Worm (Caenorhabditis elegans): ENCODE data around the gene gcy-20.
A peak's percentile ranks its signal among the peaks of the same experiment; 100 is the strongest.

The gcy-20 gene

DNA sequence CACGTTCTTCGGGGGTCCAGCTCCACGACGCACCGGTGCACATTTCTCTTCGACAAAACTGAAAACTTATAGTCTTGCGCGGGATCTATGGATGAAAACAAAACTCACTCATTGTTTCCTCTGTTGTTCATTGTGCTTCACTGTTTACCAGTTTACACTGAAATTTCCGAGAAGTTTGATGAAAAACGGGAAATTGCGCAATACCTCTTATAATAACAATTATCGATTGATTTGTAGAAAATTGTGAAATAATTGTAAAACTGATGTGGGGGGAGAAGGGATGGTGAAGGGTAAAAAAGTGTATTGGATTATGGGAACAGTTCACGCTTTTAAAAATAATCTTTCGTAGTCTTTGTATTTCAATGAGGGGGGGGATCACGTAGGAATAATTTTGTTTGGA, 24.1 kb downstream of the gcy-20 start:
- TF ChIP-seq nhr-23 (tag; optimal IDR thresholded peaks at IDR 0.05) (no peak), elt-2 (tag; optimal IDR thresholded peaks at IDR 0.05) (no peak)

DNA sequence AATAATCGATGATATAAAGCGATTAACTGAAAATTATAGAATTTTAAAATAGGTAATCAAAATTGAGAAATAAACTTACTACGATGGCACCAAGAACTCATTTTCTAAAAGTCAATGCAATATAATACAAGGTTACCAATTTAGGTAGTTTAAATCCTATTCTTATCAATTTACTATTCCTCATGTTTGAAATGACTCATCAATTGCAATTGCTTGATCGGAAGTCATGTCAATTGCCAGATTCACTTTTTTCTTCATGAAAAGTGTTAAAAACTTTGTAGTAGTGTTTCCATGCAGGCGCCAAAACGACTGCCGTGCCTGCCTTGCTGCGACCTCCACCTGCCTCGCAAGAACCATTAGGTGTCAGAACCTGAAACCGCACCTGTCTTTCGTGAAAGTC, 27.0 kb downstream of the gcy-20 start, which contains the start of gene F11A5.13:
TSS of gene F11A5.13 (minus strand) at position 101 of the 400 bp plus-strand sequence.
- TF ChIP-seq R02D3.7 (tag; optimal IDR thresholded peaks at IDR 0.05), result no peak
- TF ChIP-seq pha-4 (tag; optimal IDR thresholded peaks at IDR 0.05), result no peak
- TF ChIP-seq nhr-77 (tag; optimal IDR thresholded peaks at IDR 0.05), result no peak
- no peak for TF ChIP-seq nhr-11 (tag; optimal IDR thresholded peaks at IDR 0.05)
- no peak for TF ChIP-seq nhr-25 (tag; optimal IDR thresholded peaks at IDR 0.05)

DNA sequence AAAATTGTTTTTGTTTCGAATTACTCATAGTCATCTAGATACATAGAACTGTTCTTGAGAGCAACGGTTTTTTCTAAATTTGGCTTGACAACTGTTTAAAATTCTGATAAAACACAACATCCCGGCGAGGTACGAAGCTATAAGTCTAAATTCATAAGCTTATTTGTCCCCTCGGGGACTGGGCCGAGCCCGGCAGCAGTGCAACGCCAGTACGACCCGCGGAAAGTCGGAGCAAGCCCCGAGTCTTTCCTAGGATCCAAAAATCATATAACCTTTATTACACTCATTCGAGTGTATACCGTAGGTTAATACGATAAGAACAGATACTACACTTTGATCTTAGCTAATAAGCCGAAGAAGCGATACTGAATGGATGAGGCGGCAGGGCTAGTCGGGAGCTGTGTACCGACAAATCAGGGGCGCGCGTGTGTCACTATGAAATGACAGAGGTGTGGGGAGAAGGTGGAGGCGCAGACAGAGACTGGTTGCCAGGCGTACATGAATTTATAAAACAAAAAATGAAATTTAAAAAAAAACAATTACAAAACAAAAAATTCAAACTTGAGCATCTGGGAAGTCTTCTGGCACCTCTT, 28.0 kb downstream of the gcy-20 start:
- no peak for TF ChIP-seq ceh-28 (tag; optimal IDR thresholded peaks at IDR 0.05)
- no peak for TF ChIP-seq elt-2 (tag; optimal IDR thresholded peaks at IDR 0.05)
- peak; percentile 22 for TF ChIP-seq snpc-4 (tag; optimal IDR thresholded peaks at IDR 0.05)
- TF ChIP-seq lsy-12 (tag; optimal IDR thresholded peaks at IDR 0.05), result no peak
- no peak for TF ChIP-seq nhr-237 (tag; optimal IDR thresholded peaks at IDR 0.05)

DNA sequence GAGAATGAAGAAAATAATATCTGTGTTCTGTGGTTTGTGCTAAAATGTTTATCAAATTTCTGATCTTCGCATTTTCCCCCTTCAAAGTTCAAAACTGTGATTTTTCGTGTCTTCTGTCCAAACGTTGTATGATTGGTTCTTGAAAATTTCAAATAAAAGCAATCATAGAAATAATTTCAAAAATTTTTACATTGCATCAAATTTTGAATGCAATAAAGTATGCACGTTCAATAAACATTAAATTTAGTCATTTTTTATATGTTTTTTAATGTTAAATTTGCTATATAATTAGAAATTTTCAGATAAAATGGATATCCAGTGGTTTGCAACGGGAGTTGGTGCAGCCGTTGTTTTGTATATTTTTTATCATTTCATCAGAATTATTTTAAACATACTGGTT, 29.6 kb downstream of the gcy-20 start, which contains the start of gene stdh-2:
TSS of gene stdh-2 (plus strand) at position 301 of the 400 bp plus-strand sequence.
- TF ChIP-seq nhr-67 (tag; optimal IDR thresholded peaks at IDR 0.05), result no peak

DNA sequence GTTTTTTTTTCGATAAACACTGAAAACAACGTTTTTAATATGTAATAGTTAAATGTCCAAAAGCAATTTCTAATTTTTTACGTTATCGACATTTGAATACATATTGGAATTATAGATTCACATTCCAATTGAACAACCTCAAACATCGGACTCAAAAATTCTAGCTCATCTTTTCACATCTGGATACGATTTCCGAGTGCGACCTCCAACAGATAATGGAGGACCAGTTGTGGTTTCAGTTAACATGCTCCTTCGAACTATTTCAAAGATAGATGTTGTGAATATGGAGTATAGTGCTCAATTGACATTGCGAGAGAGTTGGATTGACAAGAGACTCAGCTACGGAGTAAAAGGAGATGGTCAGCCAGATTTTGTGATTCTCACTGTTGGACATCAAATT, 33.6 kb downstream of the gcy-20 start:
- TF ChIP-seq nhr-23 (tag; optimal IDR thresholded peaks at IDR 0.05) (no peak), lsy-12 (tag; optimal IDR thresholded peaks at IDR 0.05) (no peak), fkh-2 (tag; optimal IDR thresholded peaks at IDR 0.05) (no peak)

DNA sequence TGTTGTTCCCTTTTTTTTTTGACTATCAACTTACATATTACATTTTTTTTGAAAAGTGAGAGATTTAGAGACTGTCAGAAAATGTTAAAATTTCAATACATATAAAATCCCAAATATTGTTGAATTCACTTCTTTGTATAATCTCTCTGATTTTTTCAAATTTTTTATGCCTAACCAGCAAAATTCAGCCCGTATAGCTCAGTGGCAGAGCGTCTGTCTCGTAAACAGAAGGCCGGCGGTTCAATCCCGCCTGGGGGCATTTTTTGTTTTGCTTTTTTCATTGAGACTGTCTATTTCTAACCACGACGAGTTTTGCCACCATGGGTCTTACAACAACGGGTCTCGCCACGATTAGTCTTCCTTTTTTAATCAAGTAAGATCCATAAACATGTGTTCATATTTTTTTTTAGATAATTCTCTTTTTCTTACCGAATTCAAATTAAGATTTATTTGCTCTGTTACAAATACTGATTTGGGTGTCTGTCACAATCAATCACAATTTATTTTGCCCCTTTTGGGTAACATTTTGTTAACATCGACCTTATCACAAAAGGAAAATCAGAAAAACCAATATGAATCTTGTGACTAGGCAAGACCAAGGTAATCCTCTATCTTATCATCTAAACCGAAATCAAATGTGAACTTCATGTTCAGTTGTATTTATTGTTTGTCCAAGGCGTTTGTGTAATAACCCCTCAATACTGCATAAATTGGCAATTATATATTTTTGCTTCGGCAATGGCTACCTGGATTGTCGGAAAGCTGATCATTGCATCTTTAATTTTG, 34.4 kb downstream of the gcy-20 start, which contains the start of gene glc-1:
TSS of gene glc-1 (plus strand) at position 663 of the 786 bp plus-strand sequence.
- TF ChIP-seq snpc-4 (tag; optimal IDR thresholded peaks at IDR 0.05) (no peak), pqm-1 (tag; optimal IDR thresholded peaks at IDR 0.05) (peak; percentile 10), elt-2 (tag; optimal IDR thresholded peaks at IDR 0.05) (peak; percentile 40)

DNA sequence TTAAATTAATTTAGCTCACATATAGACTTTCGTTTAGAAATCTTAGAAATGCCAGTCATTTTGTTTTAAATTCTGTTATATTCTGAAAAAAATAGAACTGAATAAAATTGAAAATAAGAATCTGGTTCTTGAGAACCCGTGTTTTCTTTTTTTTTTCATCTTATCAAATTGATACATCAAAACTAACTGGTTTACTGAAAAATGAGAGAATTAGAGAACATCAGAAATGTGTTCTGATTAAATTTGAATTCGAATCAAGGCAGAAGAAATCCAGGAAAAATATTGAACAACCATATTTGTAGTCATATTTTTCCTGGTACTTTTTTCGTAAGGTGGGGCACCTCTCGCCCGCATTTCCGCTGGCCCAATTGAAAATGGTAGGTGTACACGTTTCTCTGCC, 35.1 kb downstream of the gcy-20 start, which contains the start of gene F11A5.15:
TSS of gene F11A5.15 (minus strand) at position 101 of the 400 bp plus-strand sequence.
- no peak for TF ChIP-seq egl-5 (tag; optimal IDR thresholded peaks at IDR 0.05)
- TF ChIP-seq hmg-11 (tag; optimal IDR thresholded peaks at IDR 0.05), result no peak
- no peak for TF ChIP-seq nhr-11 (tag; optimal IDR thresholded peaks at IDR 0.05)
- no peak for TF ChIP-seq jun-1 (tag; optimal IDR thresholded peaks at IDR 0.05)
- TF ChIP-seq ama-1 (optimal IDR thresholded peaks at IDR 0.05), result no peak
- no peak for TF ChIP-seq ztf-11 (tag; optimal IDR thresholded peaks at IDR 0.05)
- TF ChIP-seq ceh-28 (tag; optimal IDR thresholded peaks at IDR 0.05), result no peak
- no peak for TF ChIP-seq elt-1 (tag; optimal IDR thresholded peaks at IDR 0.05)
- TF ChIP-seq nhr-77 (tag; optimal IDR thresholded peaks at IDR 0.05), result no peak
- TF ChIP-seq mdl-1 (tag; optimal IDR thresholded peaks at IDR 0.05), result no peak
- no peak for TF ChIP-seq egl-27 (tag; optimal IDR thresholded peaks at IDR 0.05)
- TF ChIP-seq nhr-43 (tag; optimal IDR thresholded peaks at IDR 0.05; ENCODE audit: poor library complexity, severe bottlenecking), result no peak
- TF ChIP-seq ZK546.5 (tag; optimal IDR thresholded peaks at IDR 0.05), result no peak
- no peak for TF ChIP-seq nhr-12 (tag; optimal IDR thresholded peaks at IDR 0.05)
- no peak for TF ChIP-seq lin-39 (tag; optimal IDR thresholded peaks at IDR 0.05)
- no peak for TF ChIP-seq nfya-1 (tag; optimal IDR thresholded peaks at IDR 0.05; ENCODE audit: insufficient read depth)
- TF ChIP-seq R02D3.7 (tag; optimal IDR thresholded peaks at IDR 0.05), result no peak
- no peak for TF ChIP-seq lin-15B (tag; optimal IDR thresholded peaks at IDR 0.05)
- no peak for TF ChIP-seq ceh-82 (tag; optimal IDR thresholded peaks at IDR 0.05)
- no peak for TF ChIP-seq elt-2 (tag; optimal IDR thresholded peaks at IDR 0.05)

All from whole organism, L3 larva.